Fruit fly (Drosophila melanogaster) whole organism, embryonic: ENCODE measurements around the gene aop.
A peak's percentile ranks its signal among the peaks of the same experiment; 100 is the strongest.

ENCODE experiments used
- Awh ChIP-seq: fragments of 200-800 bp; sonication (Bioruptor generic); IDR thresholded peaks from 2 replicates; pipeline ENCODE4, ENCODE4 v1.3.6; 2022; ENCODE audit warnings: missing biosample characterization, missing genetic modification characterization
- CG11093 ChIP-seq: fragments of 200-800 bp; sonication (Bioruptor generic); IDR thresholded peaks from 3 replicates; pipeline ENCODE4 v1.3.6; 2022; ENCODE audit warnings: missing biosample characterization, missing genetic modification characterization
- CG15269 ChIP-seq: fragments of 200-800 bp; sonication (Bioruptor generic); optimal IDR thresholded peaks from 2 replicates; lab custom pipeline; 2018; ENCODE audit warnings: missing biosample characterization, mild to moderate bottlenecking, missing genetic modification characterization, moderate library complexity
- CG7839 ChIP-seq: fragments of 200-800 bp; sonication (Bioruptor generic); optimal IDR thresholded peaks from 3 replicates; lab custom pipeline; 2018; ENCODE audit warnings: missing biosample characterization, mild to moderate bottlenecking, missing genetic modification characterization, moderate library complexity
- CG8478 ChIP-seq: fragments of >200 bp; optimal IDR thresholded peaks from 2 replicates; lab custom pipeline; 2018
- CG8944 ChIP-seq: fragments of 200-800 bp; sonication (Bioruptor generic); optimal IDR thresholded peaks from 3 replicates; lab custom pipeline; 2016; ENCODE audit warnings: missing biosample characterization, missing genetic modification characterization
- Ptx1 ChIP-seq: fragments of 200-800 bp; sonication (Bioruptor generic); IDR thresholded peaks from 2 replicates; pipeline ENCODE4 v1.3.6; 2022; ENCODE audit warnings: missing biosample characterization, missing genetic modification characterization
- fru ChIP-seq: fragments of >200 bp; optimal IDR thresholded peaks from 2 replicates; lab custom pipeline; 2017
- onecut ChIP-seq: fragments of 200-800 bp; sonication (Bioruptor generic); IDR thresholded peaks from 2 replicates; pipeline ENCODE4 v1.3.6; 2022; ENCODE audit warnings: missing biosample characterization, missing genetic modification characterization
- pum ChIP-seq: fragments of 200-800 bp; sonication (Bioruptor generic); optimal IDR thresholded peaks from 2 replicates; lab custom pipeline; 2016; ENCODE audit warnings: missing biosample characterization, missing genetic modification characterization
- slp2 ChIP-seq: fragments of 200-800 bp; sonication (Bioruptor generic); optimal IDR thresholded peaks from 2 replicates; lab custom pipeline; 2016; ENCODE audit warnings: missing biosample characterization, missing genetic modification characterization
- stwl ChIP-seq: fragments of 200-800 bp; sonication (Bioruptor generic); optimal IDR thresholded peaks from 3 replicates; lab custom pipeline; 2018; ENCODE audit warnings: missing biosample characterization, mild to moderate bottlenecking, missing genetic modification characterization, moderate library complexity
- ttk ChIP-seq: fragments of 200-800 bp; sonication (Bioruptor generic); IDR thresholded peaks from 2 replicates; pipeline ENCODE4 v2.1.2; 2022; ENCODE audit warnings: missing biosample characterization, missing genetic modification characterization
- zfh1 ChIP-seq: fragments of 200-800 bp; sonication (Bioruptor generic); IDR thresholded peaks from 3 replicates; pipeline ENCODE4 v1.3.6; 2022; ENCODE audit warnings: missing biosample characterization, missing genetic modification characterization

dm6 chr2L:2175090-2175830, 3.3 kb downstream of the aop start:
- TF ChIP-seq zfh1 (GFP tag; lab: Robert Waterston, UW) (no peak), fru (lab: Kevin White, UChicago) (no peak), CG8944 (GFP tag; lab: Kevin White, UChicago) (no peak), slp2 (GFP tag; lab: Kevin White, UChicago) (no peak), Ptx1 (GFP tag; lab: Robert Waterston, UW) (no peak), CG15269 (no peak), onecut (GFP tag; lab: Robert Waterston, UW) (no peak), stwl (tag; lab: Kevin White, UChicago) (no peak), pum (GFP tag; lab: Kevin White, UChicago) (no peak), CG8478 (lab: Kevin White, UChicago) (peak; percentile 78), Awh (no peak), ttk (GFP tag; lab: Robert Waterston, UW) (no peak), CG11093 (GFP tag; lab: Robert Waterston, UW) (no peak), CG7839 (tag; lab: Kevin White, UChicago) (no peak)
